Worm (Caenorhabditis elegans) whole organism, L3 larva: Measurements from ENCODE around the gene set-15.

Source experiments
- R02D3.7 ChIP-seq: fragments of 150-350 bp; optimal IDR thresholded peaks from 2 replicates; lab custom pipeline; 2014; ENCODE audit warnings: missing biosample characterization, missing genetic modification characterization
- ZK546.5 ChIP-seq: sonication (generic microtip); optimal IDR thresholded peaks from 2 replicates; lab custom pipeline; 2017; ENCODE audit warnings: missing biosample characterization, missing genetic modification characterization
- aly-2 ChIP-seq: fragments of 150-350 bp; optimal IDR thresholded peaks from 2 replicates; lab custom pipeline; 2014; ENCODE audit warnings: missing biosample characterization, missing genetic modification characterization
- ama-1 ChIP-seq: fragments of 150-350 bp; optimal IDR thresholded peaks from 2 replicates; lab custom pipeline; 2018
- ceh-82 ChIP-seq: fragments of 150-350 bp; optimal IDR thresholded peaks from 2 replicates; lab custom pipeline; 2014; ENCODE audit warnings: missing biosample characterization, missing genetic modification characterization
- ceh-9 ChIP-seq: sonication (generic microtip); optimal IDR thresholded peaks from 2 replicates; lab custom pipeline; 2018; ENCODE audit warnings: missing biosample characterization, missing genetic modification characterization
- egl-5 ChIP-seq: fragments of 150-350 bp; optimal IDR thresholded peaks from 2 replicates; lab custom pipeline; 2017; ENCODE audit warnings: missing biosample characterization, missing genetic modification reagents, missing genetic modification characterization, inconsistent platforms
- elt-1 ChIP-seq: fragments of 150-350 bp; optimal IDR thresholded peaks from 2 replicates; lab custom pipeline; 2014; ENCODE audit warnings: missing biosample characterization, missing genetic modification characterization
- elt-2 ChIP-seq: sonication (generic microtip); optimal IDR thresholded peaks from 2 replicates; lab custom pipeline; 2016; ENCODE audit warnings: missing genetic modification reagents, mild to moderate bottlenecking, missing genetic modification characterization, missing compliant biosample characterization
- elt-3 ChIP-seq, 3 experiments: fragments of 150-350 bp in 1 of 3; sonication (generic microtip) in 2 of 3; optimal IDR thresholded peaks; 2 replicates in 2 of 3; 4 replicates in 1 of 3; lab custom pipeline; 2014 to 2017; ENCODE audit warnings: missing biosample characterization in 3 of 3, missing genetic modification characterization in 3 of 3
- fkh-10 ChIP-seq: sonication (generic microtip); optimal IDR thresholded peaks from 2 replicates; lab custom pipeline; 2017; ENCODE audit warnings: missing biosample characterization, missing genetic modification reagents, missing genetic modification characterization
- fkh-2 ChIP-seq: fragments of 150-350 bp; optimal IDR thresholded peaks from 2 replicates; lab custom pipeline; 2014; ENCODE audit warnings: missing biosample characterization, missing genetic modification reagents, missing genetic modification characterization
- fos-1 ChIP-seq: fragments of 150-350 bp; optimal IDR thresholded peaks from 2 replicates; lab custom pipeline; 2014; ENCODE audit warnings: missing biosample characterization, missing genetic modification characterization
- hmg-11 ChIP-seq: sonication (generic microtip); optimal IDR thresholded peaks from 2 replicates; lab custom pipeline; 2016; ENCODE audit warnings: missing genetic modification characterization, missing compliant biosample characterization
- jun-1 ChIP-seq: fragments of 150-350 bp; optimal IDR thresholded peaks from 2 replicates; lab custom pipeline; 2014; ENCODE audit warnings: missing biosample characterization, missing genetic modification reagents, missing genetic modification characterization
- lin-15B ChIP-seq: fragments of 150-350 bp; optimal IDR thresholded peaks from 2 replicates; lab custom pipeline; 2014; ENCODE audit warnings: missing biosample characterization, missing genetic modification characterization
- lsy-12 ChIP-seq: sonication (generic microtip); optimal IDR thresholded peaks from 2 replicates; lab custom pipeline; 2016; ENCODE audit warnings: mild to moderate bottlenecking, missing genetic modification characterization, missing compliant biosample characterization
- mml-1 ChIP-seq: fragments of 150-350 bp; sonication (generic microtip); optimal IDR thresholded peaks from 3 replicates; lab custom pipeline; 2014; ENCODE audit warnings: missing biosample characterization, missing genetic modification characterization
- nfya-1 ChIP-seq: sonication (generic microtip); optimal IDR thresholded peaks from 2 replicates; lab custom pipeline; 2017; ENCODE audit warnings: missing genetic modification characterization, mild to moderate bottlenecking, missing compliant biosample characterization, antibody characterized with exemption, moderate library complexity; ENCODE audit not compliant: insufficient read depth
- nhr-11 ChIP-seq: fragments of 150-350 bp; optimal IDR thresholded peaks from 2 replicates; lab custom pipeline; 2014; ENCODE audit warnings: missing biosample characterization, missing genetic modification characterization
- nhr-12 ChIP-seq: fragments of 150-350 bp; optimal IDR thresholded peaks from 2 replicates; lab custom pipeline; 2014; ENCODE audit warnings: missing biosample characterization, missing genetic modification characterization
- nhr-23 ChIP-seq: fragments of 150-350 bp; optimal IDR thresholded peaks from 2 replicates; lab custom pipeline; 2014; ENCODE audit warnings: missing biosample characterization, missing genetic modification reagents, missing genetic modification characterization
- nhr-237 ChIP-seq: fragments of 150-350 bp; optimal IDR thresholded peaks from 2 replicates; lab custom pipeline; 2014; ENCODE audit warnings: missing biosample characterization, missing genetic modification characterization
- nhr-25 ChIP-seq: sonication (generic microtip); optimal IDR thresholded peaks from 2 replicates; lab custom pipeline; 2017; ENCODE audit warnings: missing biosample characterization, missing genetic modification characterization
- nhr-28 ChIP-seq: fragments of 150-350 bp; optimal IDR thresholded peaks from 2 replicates; lab custom pipeline; 2014; ENCODE audit warnings: missing biosample characterization, missing genetic modification characterization
- nhr-43 ChIP-seq: sonication (generic microtip); optimal IDR thresholded peaks from 2 replicates; lab custom pipeline; 2016; ENCODE audit warnings: mild to moderate bottlenecking, missing genetic modification characterization, missing compliant biosample characterization; ENCODE audit not compliant: poor library complexity, severe bottlenecking
- nhr-76 ChIP-seq: fragments of 150-350 bp; sonication (generic microtip); optimal IDR thresholded peaks from 5 replicates; lab custom pipeline; 2014; ENCODE audit warnings: missing biosample characterization, missing genetic modification characterization
- nhr-77 ChIP-seq: fragments of 150-350 bp; optimal IDR thresholded peaks from 2 replicates; lab custom pipeline; 2014; ENCODE audit warnings: missing biosample characterization, missing genetic modification characterization
- pha-4 ChIP-seq: fragments of 150-350 bp; optimal IDR thresholded peaks from 2 replicates; lab custom pipeline; 2014; ENCODE audit warnings: missing biosample characterization, missing genetic modification reagents, missing genetic modification characterization
- pqm-1 ChIP-seq: fragments of 150-350 bp; optimal IDR thresholded peaks from 2 replicates; lab custom pipeline; 2017; ENCODE audit warnings: missing biosample characterization, missing genetic modification characterization, inconsistent platforms
- sea-2 ChIP-seq: fragments of 150-350 bp; sonication (generic microtip); optimal IDR thresholded peaks from 4 replicates; lab custom pipeline; 2014; ENCODE audit warnings: missing biosample characterization, missing genetic modification reagents, missing genetic modification characterization
- snpc-4 ChIP-seq: fragments of 150-350 bp; optimal IDR thresholded peaks from 2 replicates; lab custom pipeline; 2014; ENCODE audit warnings: missing biosample characterization, missing genetic modification characterization
- unc-39 ChIP-seq: sonication (generic microtip); optimal IDR thresholded peaks from 4 replicates; lab custom pipeline; 2017; ENCODE audit warnings: missing biosample characterization, missing genetic modification characterization
- unc-62 ChIP-seq: fragments of 150-350 bp; sonication (generic microtip); optimal IDR thresholded peaks from 4 replicates; lab custom pipeline; 2014; ENCODE audit warnings: missing biosample characterization, missing genetic modification reagents, missing genetic modification characterization
- ztf-11 ChIP-seq: fragments of 150-350 bp; optimal IDR thresholded peaks from 2 replicates; lab custom pipeline; 2014; ENCODE audit warnings: missing biosample characterization, missing genetic modification characterization
- ztf-4 ChIP-seq: fragments of 150-350 bp; optimal IDR thresholded peaks from 2 replicates; lab custom pipeline; 2014; ENCODE audit warnings: missing biosample characterization, missing genetic modification characterization

set-15 gene

DNA sequence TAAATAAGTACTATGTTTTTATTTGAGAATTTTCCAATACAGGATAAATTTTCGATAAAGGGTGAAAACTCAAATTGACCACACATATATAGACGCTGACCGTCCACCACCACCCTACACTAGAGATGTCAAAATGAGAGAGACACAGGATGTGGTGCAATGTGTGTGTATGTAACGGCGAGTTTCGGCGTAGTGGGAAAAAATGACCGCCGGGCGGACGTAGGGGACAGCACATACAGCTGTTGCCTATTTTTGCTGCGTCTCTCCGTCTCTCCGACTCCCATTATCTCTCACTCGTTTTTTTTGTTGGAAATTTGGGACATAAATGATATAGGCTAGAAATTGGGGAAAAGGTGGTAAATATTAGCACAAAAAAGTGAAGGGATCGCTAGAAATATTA, 1.1 kb upstream of the set-15 start:
- TF ChIP-seq egl-5 (tag; lab: Kevin White, UChicago) (no peak), nhr-77 (tag; lab: Kevin White, UChicago) (no peak), R02D3.7 (tag; lab: Kevin White, UChicago) (no peak), aly-2 (tag; lab: Kevin White, UChicago) (no peak), snpc-4 (no peak), hmg-11 (peak; percentile 76), jun-1 (no peak), unc-39 (tag; lab: Kevin White, UChicago) (no peak), fkh-10 (GFP tag; lab: Kevin White, UChicago) (no peak), ZK546.5 (no peak), ama-1 (lab: Kevin White, UChicago) (no peak), nfya-1 (tag; lab: Kevin White, UChicago) (peak; percentile 28), nhr-25 (tag; lab: Kevin White, UChicago) (no peak), nhr-12 (tag; lab: Kevin White, UChicago) (no peak), nhr-28 (tag; lab: Kevin White, UChicago) (no peak), nhr-76 (tag; lab: Kevin White, UChicago) (no peak)

DNA sequence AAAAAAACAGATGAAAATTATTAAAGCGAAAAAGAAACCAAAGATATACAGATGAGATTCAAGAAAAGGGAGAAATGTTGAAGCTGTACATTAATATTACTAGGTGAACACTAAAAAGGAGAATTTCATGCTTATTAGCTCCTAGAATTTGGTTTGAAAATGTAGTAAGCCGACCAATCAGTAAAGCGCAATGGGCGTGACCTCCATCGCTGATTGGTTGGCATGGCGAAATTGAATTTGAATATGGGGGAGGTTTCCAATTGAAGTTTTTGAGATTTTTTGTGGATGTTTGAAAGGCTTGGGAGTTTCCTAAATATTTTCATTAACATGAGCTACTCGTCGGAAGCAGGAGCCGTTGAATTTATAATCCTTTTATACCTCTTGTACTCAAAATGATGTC, 3.5 kb downstream of the set-15 start:
- TF ChIP-seq nfya-1 (tag; lab: Kevin White, UChicago) (peak; percentile 94), nhr-43 (no peak), mml-1 (no peak)

DNA sequence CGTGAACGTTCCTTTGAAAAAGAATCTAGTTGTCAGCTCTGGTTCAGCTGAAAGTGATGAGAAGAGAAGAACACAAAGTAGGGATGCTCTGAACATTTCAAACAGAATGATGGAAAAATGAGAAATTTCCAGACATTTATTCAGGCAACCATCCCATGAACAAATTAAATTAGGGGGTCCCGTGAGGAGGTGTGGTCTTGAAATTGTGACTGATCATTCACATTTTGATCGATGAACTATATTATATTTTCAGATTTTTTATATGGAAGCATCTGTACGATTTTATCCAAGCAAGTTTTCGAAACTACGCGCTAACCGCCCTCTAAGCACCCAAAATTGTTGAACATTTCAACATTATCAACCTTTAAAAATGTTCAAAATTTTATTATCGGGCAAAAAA, 4.0 kb downstream of the set-15 start, which contains the start of gene R11E3.19:
Gene R11E3.19, minus strand, starts transcription at position 101 of the 400 bp plus-strand sequence.
- no peak for TF ChIP-seq hmg-11
- TF ChIP-seq R02D3.7 (tag; lab: Kevin White, UChicago): no peak
- TF ChIP-seq ZK546.5: no peak

DNA sequence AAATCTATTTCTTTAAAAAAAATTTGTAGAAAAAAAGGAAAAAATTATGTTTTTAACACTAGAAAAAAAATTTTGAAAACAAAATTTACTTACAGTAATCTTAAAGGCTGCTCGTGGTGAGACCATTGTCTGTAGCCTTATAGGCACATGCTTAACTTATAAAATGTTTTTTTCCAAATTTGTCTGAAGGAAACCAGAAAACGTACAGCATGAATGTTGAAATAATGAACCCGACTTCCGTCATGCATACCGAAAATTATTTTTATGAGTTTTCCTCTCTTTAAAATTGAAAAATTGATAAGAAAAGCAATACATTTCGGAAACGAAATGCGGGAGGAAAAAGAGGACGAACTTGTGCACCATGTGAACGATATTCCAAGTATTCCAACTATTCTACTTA, 8.2 kb downstream of the set-15 start, which contains the start of gene R11E3.2:
Gene R11E3.2, plus strand, starts transcription at position 301 of the 400 bp plus-strand sequence.
- no peak for TF ChIP-seq elt-2 (tag; lab: Kevin White, UChicago)
- TF ChIP-seq fos-1 (tag; lab: Kevin White, UChicago): no peak
- TF ChIP-seq sea-2 (GFP tag; lab: Kevin White, UChicago): no peak
- no peak for TF ChIP-seq ceh-9 (tag; lab: Kevin White, UChicago)
- TF ChIP-seq lin-15B (tag; lab: Kevin White, UChicago): no peak
- TF ChIP-seq nhr-28 (tag; lab: Kevin White, UChicago): no peak
- TF ChIP-seq elt-1 (tag; lab: Kevin White, UChicago): no peak
- no peak for TF ChIP-seq nhr-237 (tag; lab: Kevin White, UChicago)
- TF ChIP-seq fkh-2 (tag; lab: Kevin White, UChicago): no peak
- no peak for TF ChIP-seq lsy-12 (tag; lab: Kevin White, UChicago)
- TF ChIP-seq ztf-4 (tag; lab: Kevin White, UChicago): no peak

DNA sequence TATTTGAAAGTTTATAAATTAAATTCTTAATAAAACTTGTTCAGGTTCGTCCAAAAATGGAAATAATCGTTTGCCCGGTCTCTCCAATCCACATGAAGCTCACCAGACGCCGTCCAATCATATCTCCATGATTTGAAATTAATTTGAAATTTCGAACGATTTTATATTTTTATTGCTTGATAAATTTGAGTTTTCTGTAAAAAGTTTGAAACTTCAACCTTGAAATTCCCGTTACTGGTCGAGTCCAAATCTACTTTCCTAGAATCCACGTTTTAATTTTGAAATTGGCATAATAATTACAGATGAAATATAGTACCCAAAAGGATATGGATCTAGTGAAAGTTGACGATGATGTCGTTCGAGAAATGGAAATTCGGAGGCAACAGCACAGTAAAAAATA, 15.6 kb downstream of the set-15 start, which contains the start of gene npp-26:
Gene npp-26, plus strand, starts transcription at position 301 of the 400 bp plus-strand sequence.
- TF ChIP-seq nhr-25 (tag; lab: Kevin White, UChicago) (no peak), pqm-1 (tag; lab: Kevin White, UChicago) (no peak), nhr-43 (no peak), ZK546.5 (no peak), ztf-11 (tag; lab: Kevin White, UChicago) (no peak), ztf-4 (tag; lab: Kevin White, UChicago) (no peak), nfya-1 (tag; lab: Kevin White, UChicago) (no peak), elt-3 (tag; optimal IDR thresholded peaks at IDR 0.05; lab: Kevin White, UChicago) (no peak), nhr-12 (tag; lab: Kevin White, UChicago) (no peak), pha-4 (tag; lab: Kevin White, UChicago) (no peak), snpc-4 (no peak), jun-1 (no peak), ceh-82 (no peak), aly-2 (tag; lab: Kevin White, UChicago) (no peak), nhr-11 (tag; lab: Kevin White, UChicago) (no peak), unc-62 (GFP tag; lab: Kevin White, UChicago) (no peak), nhr-237 (tag; lab: Kevin White, UChicago) (no peak), nhr-28 (tag; lab: Kevin White, UChicago) (no peak), hmg-11 (no peak), nhr-23 (tag; lab: Kevin White, UChicago) (no peak)
